Fruit fly (Drosophila melanogaster): ENCODE results near the gene Eig71Eb.

Gene Eig71Eb

dm6 chr3L:15625676-15626414 is 23.9 kb upstream of the Eig71Eb start (continued):
- TF ChIP-seq bowl (GFP tag; IDR thresholded peaks at IDR 0.05): 0 out of 2 replicates have a peak, but pooled peaks have one; percentile 11
- TF ChIP-seq CG33557 (GFP tag; optimal IDR thresholded peaks at IDR 0.05): peak; percentile 60
- TF ChIP-seq usp (GFP tag; optimal IDR thresholded peaks at IDR 0.05): no peak
- TF ChIP-seq H2.0 (GFP tag; IDR thresholded peaks at IDR 0.05): peak; percentile 75
- peak; percentile 83 for TF ChIP-seq Chrac-16 (GFP tag; optimal IDR thresholded peaks at IDR 0.05)
- peak; percentile 20 for TF ChIP-seq Atf-2 (GFP tag; optimal IDR thresholded peaks at IDR 0.05)
- peak in 1 of 2 experiments; percentile 95 for TF ChIP-seq Hr51 (GFP tag; optimal IDR thresholded peaks at IDR 0.05)
- no peak for TF ChIP-seq vnd (GFP tag; IDR thresholded peaks at IDR 0.05; ENCODE audit: partially characterized antibody)
- peak; percentile 66 for TF ChIP-seq cato (GFP tag; optimal IDR thresholded peaks at IDR 0.05; ENCODE audit: borderline replicate concordance)
- TF ChIP-seq CG12769 (tag; optimal IDR thresholded peaks at IDR 0.05): no peak
- TF ChIP-seq repo (GFP tag; optimal IDR thresholded peaks at IDR 0.05): no peak
- TF ChIP-seq Dip2 (GFP tag; IDR thresholded peaks at IDR 0.05): no peak
- TF ChIP-seq dimm (GFP tag; IDR thresholded peaks at IDR 0.05): no peak
- no peak for TF ChIP-seq crc (GFP tag; optimal IDR thresholded peaks at IDR 0.05)
- TF ChIP-seq CG12071 (GFP tag; optimal IDR thresholded peaks at IDR 0.05): peak; percentile 77
- TF ChIP-seq CG31441 (GFP tag; IDR thresholded peaks at IDR 0.05): peak; percentile 96
- peak; percentile 59; the same call in 1 of the 2 replicates for TF ChIP-seq Adf1 (GFP tag; IDR thresholded peaks at IDR 0.05)
- TF ChIP-seq gt (GFP tag; IDR thresholded peaks at IDR 0.05): peak; percentile 52
- TF ChIP-seq CG6689 (GFP tag; IDR thresholded peaks at IDR 0.05): peak; percentile 90
- peak; percentile 59 for TF ChIP-seq psq (GFP tag; optimal IDR thresholded peaks at IDR 0.05)
- TF ChIP-seq ap (GFP tag; IDR thresholded peaks at IDR 0.05): peak; percentile 74
- TF ChIP-seq tap (tag; optimal IDR thresholded peaks at IDR 0.05): peak; percentile 84
- peak; percentile 90 for TF ChIP-seq salm (tag; optimal IDR thresholded peaks at IDR 0.05)
- TF ChIP-seq knrl (GFP tag; IDR thresholded peaks at IDR 0.05; ENCODE audit: partially characterized antibody): no peak
- peak; percentile 90 for TF ChIP-seq tin (GFP tag; optimal IDR thresholded peaks at IDR 0.05)
- peak; percentile 25 for TF ChIP-seq vfl (GFP tag; optimal IDR thresholded peaks at IDR 0.05)
- TF ChIP-seq tx (GFP tag; optimal IDR thresholded peaks at IDR 0.05): no peak
- no peak for TF ChIP-seq pita (GFP tag; optimal IDR thresholded peaks at IDR 0.05)
- peak; percentile 89 for TF ChIP-seq az2 (GFP tag; optimal IDR thresholded peaks at IDR 0.05)
- TF ChIP-seq dmrt99B (tag; optimal IDR thresholded peaks at IDR 0.05): peak; percentile 98
- TF ChIP-seq Sox100B (GFP tag; optimal IDR thresholded peaks at IDR 0.05): peak; percentile 97
- TF ChIP-seq row (GFP tag; IDR thresholded peaks at IDR 0.05): peak; percentile 85
- peak; percentile 34 for TF ChIP-seq bab2 (GFP tag; optimal IDR thresholded peaks at IDR 0.05)
- no peak for TF ChIP-seq gfzf (GFP tag; optimal IDR thresholded peaks at IDR 0.05)
- TF ChIP-seq cas (GFP tag; IDR thresholded peaks at IDR 0.05): peak; percentile 49; the same call in 1 of the 2 replicates
- TF ChIP-seq tup (GFP tag; optimal IDR thresholded peaks at IDR 0.05): peak; percentile 16
- no peak for TF ChIP-seq HLH54F (GFP tag; optimal IDR thresholded peaks at IDR 0.05)
- TF ChIP-seq Elba2 (GFP tag; optimal IDR thresholded peaks at IDR 0.05): no peak
- TF ChIP-seq Fer2 (tag; optimal IDR thresholded peaks at IDR 0.05): peak; percentile 72
- TF ChIP-seq schlank (tag; optimal IDR thresholded peaks at IDR 0.05): peak; percentile 36
- peak; percentile 95 for TF ChIP-seq CG2712 (tag; optimal IDR thresholded peaks at IDR 0.05)
- peak; percentile 89 for TF ChIP-seq CG11695 (GFP tag; IDR thresholded peaks at IDR 0.05)
- peak; percentile 88 for TF ChIP-seq al (GFP tag; IDR thresholded peaks at IDR 0.05)
- TF ChIP-seq CG8924 (tag; optimal IDR thresholded peaks at IDR 0.05): peak; percentile 95
- peak; percentile 95 for TF ChIP-seq CG7556 (GFP tag; optimal IDR thresholded peaks at IDR 0.05)
- TF ChIP-seq dm (GFP tag; optimal IDR thresholded peaks at IDR 0.05): no peak
- TF ChIP-seq chinmo (GFP tag; IDR thresholded peaks at IDR 0.05; ENCODE audit: partially characterized antibody): peak; percentile 83; the same call in 2 of the 4 replicates
- TF ChIP-seq CG9817 (tag; optimal IDR thresholded peaks at IDR 0.05): peak; percentile 90
- TF ChIP-seq CG11085 (GFP tag; IDR thresholded peaks at IDR 0.05): peak; percentile 55; the same call in 1 of the 2 replicates
- TF ChIP-seq zfh2 (GFP tag; optimal IDR thresholded peaks at IDR 0.05): peak; percentile 15

All from whole organism, embryonic.